Fruit fly (Drosophila melanogaster): ENCODE measurements around the gene GckIII.

GckIII gene

DNA sequence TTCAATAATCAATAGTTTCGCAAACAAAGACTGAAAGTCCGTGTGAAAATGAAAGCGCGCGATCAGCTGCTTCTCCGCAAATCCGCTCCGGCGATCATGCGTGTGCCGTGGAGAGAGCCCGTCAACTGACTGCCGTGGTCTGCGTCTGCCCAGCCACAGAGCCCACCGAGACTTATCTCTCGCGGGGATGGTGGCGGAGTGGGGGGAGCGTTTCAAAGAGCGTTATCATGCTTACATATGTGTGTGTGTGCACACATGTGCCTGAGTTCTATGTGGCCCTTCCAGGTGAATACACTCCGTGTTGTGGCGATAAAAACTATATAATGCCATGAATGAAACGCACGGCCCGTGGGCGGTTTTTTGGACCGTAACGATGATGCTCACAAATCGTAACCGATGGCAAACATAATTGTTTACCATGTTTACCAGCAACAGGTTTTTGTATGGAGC is 7.3 kb upstream of the GckIII start (continued):
- TF ChIP-seq CG30020 (tag; optimal IDR thresholded peaks at IDR 0.05) (no peak), ken (GFP tag; IDR thresholded peaks at IDR 0.05) (no peak), disco-r (GFP tag; optimal IDR thresholded peaks at IDR 0.05) (no peak), inv (GFP tag; IDR thresholded peaks at IDR 0.05; ENCODE audit: partially characterized antibody) (no peak), CG8089 (GFP tag; optimal IDR thresholded peaks at IDR 0.05) (no peak), danr (GFP tag; IDR thresholded peaks at IDR 0.05) (no peak), Blimp-1 (GFP tag; optimal IDR thresholded peaks at IDR 0.05) (no peak), mld (GFP tag; IDR thresholded peaks at IDR 0.05; ENCODE audit: partially characterized antibody) (no peak), zen (tag; optimal IDR thresholded peaks at IDR 0.05) (no peak), Six4 (GFP tag; optimal IDR thresholded peaks at IDR 0.05) (no peak), sisA (GFP tag; IDR thresholded peaks at IDR 0.05) (no peak), CG6765 (GFP tag; optimal IDR thresholded peaks at IDR 0.05) (no peak), Bgb (GFP tag; IDR thresholded peaks at IDR 0.05; ENCODE audit: partially characterized antibody) (peak; percentile 51; the same call in 1 of the 2 replicates), chif (GFP tag; optimal IDR thresholded peaks at IDR 0.05) (no peak), CG4282 (GFP tag; optimal IDR thresholded peaks at IDR 0.05) (no peak), CG14667 (GFP tag; IDR thresholded peaks at IDR 0.05) (no peak), jumu (GFP tag; optimal IDR thresholded peaks at IDR 0.05) (no peak), CG15601 (tag; optimal IDR thresholded peaks at IDR 0.05) (no peak), pb (GFP tag; optimal IDR thresholded peaks at IDR 0.05) (no peak), CG7963 (GFP tag; IDR thresholded peaks at IDR 0.05; ENCODE audit: partially characterized antibody) (no peak), Hmr (GFP tag; optimal IDR thresholded peaks at IDR 0.05) (peak; percentile 19), CG11504 (tag; optimal IDR thresholded peaks at IDR 0.05) (no peak), HLH4C (GFP tag; IDR thresholded peaks at IDR 0.05; ENCODE audit: partially characterized antibody) (no peak), ewg (GFP tag; optimal IDR thresholded peaks at IDR 0.05) (no peak), CG13424 (tag; optimal IDR thresholded peaks at IDR 0.05) (no peak), HmgZ (tag; optimal IDR thresholded peaks at IDR 0.05) (peak; percentile 62), CG11696 (GFP tag; IDR thresholded peaks at IDR 0.05) (no peak), lbe (GFP tag; optimal IDR thresholded peaks at IDR 0.05) (no peak), hth (optimal IDR thresholded peaks at IDR 0.05) (no peak), her (GFP tag; optimal IDR thresholded peaks at IDR 0.05) (no peak), CG8359 (GFP tag; optimal IDR thresholded peaks at IDR 0.05; ENCODE audit: borderline replicate concordance) (no peak), CG17802 (tag; optimal IDR thresholded peaks at IDR 0.05) (no peak), twi (tag; optimal IDR thresholded peaks at IDR 0.05) (peak; percentile 84), CG1647 (GFP tag; optimal IDR thresholded peaks at IDR 0.05) (no peak), sens (GFP tag) (no peak), CG8924 (tag; optimal IDR thresholded peaks at IDR 0.05) (no peak), CG7786 (GFP tag; optimal IDR thresholded peaks at IDR 0.05) (no peak), CG7357 (GFP tag; IDR thresholded peaks at IDR 0.05) (no peak), CG15479 (GFP tag; optimal IDR thresholded peaks at IDR 0.05) (peak; percentile 77), Hr51 (GFP tag; optimal IDR thresholded peaks at IDR 0.05) (no peak), NFAT (GFP tag; IDR thresholded peaks at IDR 0.05) (peak; percentile 4; the same call in 1 of the 2 replicates), Deaf1 (tag; optimal IDR thresholded peaks at IDR 0.05) (no peak), br (optimal IDR thresholded peaks at IDR 0.05) (no peak), run (tag; optimal IDR thresholded peaks at IDR 0.05) (no peak), BEAF-32 (GFP tag; optimal IDR thresholded peaks at IDR 0.05) (no peak), CG31224 (GFP tag; IDR thresholded peaks at IDR 0.05) (no peak), GATAe (GFP tag; conservative IDR thresholded peaks at IDR 0.05) (peak; percentile 95), Oli (tag; optimal IDR thresholded peaks at IDR 0.05) (no peak), bab2 (GFP tag; optimal IDR thresholded peaks at IDR 0.05) (no peak), CG10321 (GFP tag; IDR thresholded peaks at IDR 0.05) (no peak), D19B (GFP tag; optimal IDR thresholded peaks at IDR 0.05) (no peak)
